Worm (Caenorhabditis elegans) whole organism, late embryonic: ENCODE results near the gene ctsa-1.2.

Experiments used
- C08G9.2 ChIP-seq: sonication (generic microtip); optimal IDR thresholded peaks from 2 replicates; lab custom pipeline; 2016; ENCODE audit warnings: mild to moderate bottlenecking, missing genetic modification characterization, moderate library complexity, missing compliant biosample characterization
- C38D4.7 ChIP-seq: fragments of 200-800 bp; sonication (Bioruptor generic); optimal IDR thresholded peaks from 2 replicates; lab custom pipeline; 2018; ENCODE audit warnings: mild to moderate bottlenecking, missing genetic modification characterization, moderate library complexity, missing compliant biosample characterization
- F13H6.1 ChIP-seq: sonication (generic microtip); optimal IDR thresholded peaks from 2 replicates; lab custom pipeline; 2016; ENCODE audit warnings: missing genetic modification characterization, missing compliant biosample characterization
- K09A11.1 ChIP-seq: sonication (generic microtip); optimal IDR thresholded peaks from 2 replicates; lab custom pipeline; 2017; ENCODE audit warnings: antibody characterized with exemption, mild to moderate bottlenecking, missing genetic modification characterization, missing compliant biosample characterization; ENCODE audit not compliant: insufficient read depth
- T23F11.4 ChIP-seq: fragments of 200-800 bp; sonication (Bioruptor generic); optimal IDR thresholded peaks from 2 replicates; lab custom pipeline; 2018; ENCODE audit warnings: mild to moderate bottlenecking, missing genetic modification characterization, missing compliant biosample characterization
- ceh-19 ChIP-seq: fragments of 200-800 bp; sonication (Bioruptor generic); optimal IDR thresholded peaks from 2 replicates; lab custom pipeline; 2018; ENCODE audit warnings: mild to moderate bottlenecking, missing genetic modification characterization, missing compliant biosample characterization
- ceh-30 ChIP-seq: fragments of 150-350 bp; optimal IDR thresholded peaks from 2 replicates; lab custom pipeline; 2014; ENCODE audit warnings: missing biosample characterization, missing genetic modification characterization
- ceh-48 ChIP-seq: sonication (generic microtip); optimal IDR thresholded peaks from 2 replicates; lab custom pipeline; 2016; ENCODE audit warnings: missing genetic modification characterization, inconsistent platforms, missing compliant biosample characterization
- che-1 ChIP-seq: sonication (generic microtip); optimal IDR thresholded peaks from 2 replicates; lab custom pipeline; 2016; ENCODE audit warnings: mild to moderate bottlenecking, missing genetic modification characterization, missing compliant biosample characterization
- dve-1 ChIP-seq: sonication (generic microtip); optimal IDR thresholded peaks from 2 replicates; lab custom pipeline; 2017; ENCODE audit warnings: antibody characterized with exemption, mild to moderate bottlenecking, missing genetic modification characterization, missing compliant biosample characterization
- elt-2 ChIP-seq: sonication (generic microtip); optimal IDR thresholded peaks from 2 replicates; lab custom pipeline; 2016; ENCODE audit warnings: missing genetic modification reagents, missing genetic modification characterization, missing compliant biosample characterization
- ets-4 ChIP-seq: sonication (generic microtip); optimal IDR thresholded peaks from 2 replicates; lab custom pipeline; 2016; ENCODE audit warnings: missing genetic modification characterization, missing compliant biosample characterization
- eyg-1 ChIP-seq: sonication (generic microtip); optimal IDR thresholded peaks from 2 replicates; lab custom pipeline; 2016; ENCODE audit warnings: missing genotype, missing genetic modification characterization, missing compliant biosample characterization
- fax-1 ChIP-seq: sonication (generic microtip); optimal IDR thresholded peaks from 2 replicates; lab custom pipeline; 2016; ENCODE audit warnings: missing genotype, missing genetic modification characterization, missing compliant biosample characterization
- fkh-10 ChIP-seq: fragments of 150-350 bp; optimal IDR thresholded peaks from 2 replicates; lab custom pipeline; 2014; ENCODE audit warnings: missing biosample characterization, missing genetic modification reagents, missing genetic modification characterization
- gmeb-2 ChIP-seq: sonication (generic microtip); optimal IDR thresholded peaks from 2 replicates; lab custom pipeline; 2016; ENCODE audit warnings: missing genetic modification characterization, inconsistent platforms, missing compliant biosample characterization
- hlh-13 ChIP-seq: fragments of 200-800 bp; sonication (Bioruptor generic); optimal IDR thresholded peaks from 2 replicates; lab custom pipeline; 2018; ENCODE audit warnings: mild to moderate bottlenecking, missing genetic modification characterization, missing compliant biosample characterization
- hlh-30 ChIP-seq: sonication (generic microtip); optimal IDR thresholded peaks from 2 replicates; lab custom pipeline; 2017; ENCODE audit warnings: antibody characterized with exemption, missing genetic modification characterization, missing compliant biosample characterization; ENCODE audit not compliant: insufficient read depth
- hlh-8 ChIP-seq: sonication (generic microtip); optimal IDR thresholded peaks from 2 replicates; lab custom pipeline; 2016; ENCODE audit warnings: missing genotype, missing genetic modification characterization, missing compliant biosample characterization
- lin-11 ChIP-seq: fragments of 200-800 bp; sonication (Bioruptor generic); optimal IDR thresholded peaks from 2 replicates; lab custom pipeline; 2018; ENCODE audit warnings: mild to moderate bottlenecking, missing genetic modification characterization, missing compliant biosample characterization
- mec-3 ChIP-seq: sonication (generic microtip); optimal IDR thresholded peaks from 2 replicates; lab custom pipeline; 2016; ENCODE audit warnings: borderline replicate concordance, missing genetic modification characterization, missing compliant biosample characterization
- nhr-11 ChIP-seq: fragments of 150-350 bp; optimal IDR thresholded peaks from 2 replicates; lab custom pipeline; 2014; ENCODE audit warnings: missing biosample characterization, missing genetic modification characterization
- nhr-232 ChIP-seq: sonication (generic microtip); optimal IDR thresholded peaks from 2 replicates; lab custom pipeline; 2016; ENCODE audit warnings: missing genetic modification characterization, missing compliant biosample characterization
- pag-3 ChIP-seq: sonication (generic microtip); optimal IDR thresholded peaks from 2 replicates; lab custom pipeline; 2016; ENCODE audit warnings: missing compliant biosample characterization, missing genetic modification characterization, borderline replicate concordance
- pat-9 ChIP-seq: fragments of 200-800 bp; sonication (Bioruptor generic); optimal IDR thresholded peaks from 2 replicates; lab custom pipeline; 2018; ENCODE audit warnings: mild to moderate bottlenecking, missing genetic modification characterization, moderate library complexity, missing compliant biosample characterization
- pax-1 ChIP-seq: fragments of 150-350 bp; optimal IDR thresholded peaks from 2 replicates; lab custom pipeline; 2014; ENCODE audit warnings: missing biosample characterization, missing genetic modification characterization
- pqm-1 ChIP-seq: sonication (generic microtip); optimal IDR thresholded peaks from 2 replicates; lab custom pipeline; 2016; ENCODE audit warnings: missing genetic modification characterization, missing compliant biosample characterization
- ref-2 ChIP-seq: sonication (generic microtip); optimal IDR thresholded peaks from 2 replicates; lab custom pipeline; 2016; ENCODE audit warnings: missing genetic modification characterization, missing compliant biosample characterization
- rnt-1 ChIP-seq: sonication (generic microtip); optimal IDR thresholded peaks from 2 replicates; lab custom pipeline; 2016; ENCODE audit warnings: missing genetic modification characterization, missing compliant biosample characterization
- sox-2 ChIP-seq: fragments of 200-800 bp; sonication (Bioruptor generic); IDR thresholded peaks from 2 replicates; pipeline ENCODE4 v1.3.6; 2022; ENCODE audit warnings: missing genetic modification reagents, missing genetic modification characterization, missing compliant biosample characterization
- sox-4 ChIP-seq: sonication (generic microtip); optimal IDR thresholded peaks from 2 replicates; lab custom pipeline; 2017; ENCODE audit warnings: mild to moderate bottlenecking, missing genetic modification characterization, inconsistent platforms, missing compliant biosample characterization
- syd-9 ChIP-seq: sonication (generic microtip); optimal IDR thresholded peaks from 2 replicates; lab custom pipeline; 2016; ENCODE audit warnings: mild to moderate bottlenecking, missing genetic modification characterization, moderate library complexity, missing compliant biosample characterization
- tbx-2 ChIP-seq: sonication (generic microtip); optimal IDR thresholded peaks from 2 replicates; lab custom pipeline; 2016; ENCODE audit warnings: missing genetic modification characterization, missing compliant biosample characterization
- tbx-7 ChIP-seq: sonication (generic microtip); optimal IDR thresholded peaks from 2 replicates; lab custom pipeline; 2016; ENCODE audit warnings: missing genotype, missing genetic modification characterization, missing compliant biosample characterization
- zip-5 ChIP-seq: sonication (generic microtip); optimal IDR thresholded peaks from 2 replicates; lab custom pipeline; 2016; ENCODE audit warnings: missing genetic modification characterization, missing compliant biosample characterization

The ctsa-1.2 gene

ce11 chrII:11700200-11700599 lies 39.0 kb upstream of the ctsa-1.2 start, which contains the start of gene inos-1:
TSS of gene inos-1 (minus strand) at chrII:11700300.
- TF ChIP-seq fax-1 (no peak), fkh-10 (GFP tag; lab: Kevin White, UChicago) (no peak), hlh-8 (tag; lab: Kevin White, UChicago) (no peak), sox-2 (GFP tag; lab: Robert Waterston, UW) (no peak), zip-5 (tag; lab: Kevin White, UChicago) (no peak), K09A11.1 (tag; lab: Kevin White, UChicago) (no peak), C08G9.2 (tag; lab: Kevin White, UChicago) (no peak), T23F11.4 (GFP tag; lab: Kevin White, UChicago) (no peak), nhr-11 (tag; lab: Kevin White, UChicago) (no peak)

- TF ChIP-seq pag-3 (tag; lab: Kevin White, UChicago) (no peak), pat-9 (tag; lab: Kevin White, UChicago) (no peak), sox-4 (tag; lab: Kevin White, UChicago) (no peak), gmeb-2 (no peak), ceh-19 (GFP tag; lab: Kevin White, UChicago) (no peak), syd-9 (no peak), T23F11.4 (GFP tag; lab: Kevin White, UChicago) (no peak), hlh-13 (no peak)
These were observed 38.5 kb upstream of the ctsa-1.2 start for ce11 chrII:11700635-11701034.

ce11 chrII:11705787-11706186 lies 33.4 kb upstream of the ctsa-1.2 start, which contains the start of gene VF13D12L.3:
TSS of gene VF13D12L.3 (plus strand) at chrII:11706009.
- no peak for TF ChIP-seq tbx-2
- no peak for TF ChIP-seq eyg-1 (tag; lab: Kevin White, UChicago)
- no peak for TF ChIP-seq lin-11 (tag; lab: Kevin White, UChicago)
- TF ChIP-seq che-1 (tag; lab: Kevin White, UChicago): no peak
- no peak for TF ChIP-seq ceh-48
- no peak for TF ChIP-seq pqm-1 (tag; lab: Kevin White, UChicago)
- no peak for TF ChIP-seq K09A11.1 (tag; lab: Kevin White, UChicago)
- TF ChIP-seq F13H6.1 (tag; lab: Kevin White, UChicago): no peak
- no peak for TF ChIP-seq pax-1 (tag; lab: Kevin White, UChicago)
- TF ChIP-seq nhr-232 (tag; lab: Kevin White, UChicago): no peak
- TF ChIP-seq mec-3 (tag; lab: Kevin White, UChicago): no peak
- TF ChIP-seq ref-2 (tag; lab: Kevin White, UChicago): no peak
- TF ChIP-seq elt-2 (tag; lab: Kevin White, UChicago): no peak
- no peak for TF ChIP-seq C38D4.7 (GFP tag; lab: Kevin White, UChicago)
- no peak for TF ChIP-seq syd-9
- TF ChIP-seq, all 69 proteins: peak for 0

ce11 chrII:11709464-11709863 lies 29.7 kb upstream of the ctsa-1.2 start, which contains the start of gene fcmt-1:
TSS of gene fcmt-1 (minus strand) at chrII:11709564.
- TF ChIP-seq nhr-11 (tag; lab: Kevin White, UChicago): no peak
- TF ChIP-seq sox-4 (tag; lab: Kevin White, UChicago): no peak
- TF ChIP-seq hlh-13: no peak
- no peak for TF ChIP-seq tbx-7
- TF ChIP-seq K09A11.1 (tag; lab: Kevin White, UChicago): no peak
- TF ChIP-seq dve-1 (tag; lab: Kevin White, UChicago): no peak
- no peak for TF ChIP-seq elt-2 (tag; lab: Kevin White, UChicago)
- TF ChIP-seq ceh-30 (tag; lab: Kevin White, UChicago): no peak
- no peak for TF ChIP-seq ets-4 (tag; lab: Kevin White, UChicago)
- no peak for TF ChIP-seq hlh-30
- no peak for TF ChIP-seq rnt-1
